Worm (Caenorhabditis elegans): ENCODE data around the gene clec-64.

DNA sequence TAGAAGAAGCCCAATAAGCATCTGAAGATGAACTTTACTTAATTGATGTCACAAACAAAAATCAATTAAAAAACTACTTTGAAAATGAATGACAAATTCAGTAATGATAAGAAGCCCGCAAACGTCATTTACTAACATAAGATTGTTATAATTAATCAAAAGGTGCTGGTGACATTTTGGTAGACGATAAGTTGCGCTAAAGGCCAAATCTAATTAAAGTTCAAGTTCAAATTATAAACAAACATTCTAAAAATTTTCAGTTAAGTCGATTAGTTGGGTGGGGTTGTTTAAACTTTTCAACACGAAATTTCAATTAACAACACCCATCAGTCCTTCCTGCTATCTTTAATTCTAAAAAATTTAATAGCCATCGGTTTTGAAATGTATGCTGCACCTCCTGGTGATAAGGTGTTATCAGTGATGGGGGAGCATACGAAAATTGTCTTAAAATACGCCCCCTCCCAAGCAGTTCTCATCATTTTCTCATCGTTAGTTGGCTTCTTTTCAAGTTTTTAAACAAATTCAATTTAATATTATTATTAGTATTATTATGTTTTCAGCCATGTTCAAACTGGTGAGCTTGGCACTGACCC, 2.9 kb upstream of the clec-64 start, which contains the start of the genes clec-62 and clec-63:
- TF ChIP-seq eyg-1 (tag; optimal IDR thresholded peaks at IDR 0.05) = no peak
- TF ChIP-seq ceh-45 (GFP tag; IDR thresholded peaks at IDR 0.05) = no peak

Measured in whole organism, late embryonic.